Worm (Caenorhabditis elegans): ENCODE data around the gene clec-80.
"Not testable (repeated sequence)": the region's sequence is repeated elsewhere in the genome, so short reads cannot be mapped to it uniquely, and the experiment has no call there.

clec-80 gene

DNA sequence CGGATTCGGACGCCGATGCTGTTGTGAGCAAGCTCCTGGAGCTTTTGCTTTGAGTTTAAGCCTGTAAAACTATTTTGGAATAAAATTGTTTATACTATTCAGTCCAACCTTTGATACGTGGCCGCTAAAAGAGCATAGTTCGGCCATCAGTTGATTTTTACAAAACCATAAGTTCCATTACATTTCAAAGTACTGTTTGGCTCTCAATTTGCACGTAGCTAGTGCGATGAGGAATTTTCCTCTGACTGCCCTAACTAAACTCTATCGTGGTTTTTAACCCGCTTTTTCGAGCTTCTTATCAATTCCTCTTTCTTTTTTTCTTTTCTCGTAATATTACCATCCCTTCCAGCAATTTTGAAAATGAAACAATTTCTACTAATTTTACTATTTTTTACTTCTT lies at the start of gene clec-80:
Gene clec-80, plus strand, starts transcription at position 301 of the 400 bp plus-strand sequence.
- TF ChIP-seq tab-1 (GFP tag; IDR thresholded peaks at IDR 0.05): no peak
- no peak for TF ChIP-seq T22C8.4 (GFP tag; IDR thresholded peaks at IDR 0.05)
- no peak for TF ChIP-seq cog-1 (tag; optimal IDR thresholded peaks at IDR 0.05)
- no peak for TF ChIP-seq flt-1 (GFP tag; IDR thresholded peaks at IDR 0.05)
- TF ChIP-seq ztf-29 (GFP tag; IDR thresholded peaks at IDR 0.05): no peak
- TF ChIP-seq ztf-23 (GFP tag; IDR thresholded peaks at IDR 0.05): no peak
- TF ChIP-seq med-1 (GFP tag; optimal IDR thresholded peaks at IDR 0.05; ENCODE audit: insufficient read depth): no peak
- no peak for TF ChIP-seq klf-2 (GFP tag; conservative IDR thresholded peaks at IDR 0.05)
- TF ChIP-seq ref-1 (GFP tag; conservative IDR thresholded peaks at IDR 0.05): no peak

DNA sequence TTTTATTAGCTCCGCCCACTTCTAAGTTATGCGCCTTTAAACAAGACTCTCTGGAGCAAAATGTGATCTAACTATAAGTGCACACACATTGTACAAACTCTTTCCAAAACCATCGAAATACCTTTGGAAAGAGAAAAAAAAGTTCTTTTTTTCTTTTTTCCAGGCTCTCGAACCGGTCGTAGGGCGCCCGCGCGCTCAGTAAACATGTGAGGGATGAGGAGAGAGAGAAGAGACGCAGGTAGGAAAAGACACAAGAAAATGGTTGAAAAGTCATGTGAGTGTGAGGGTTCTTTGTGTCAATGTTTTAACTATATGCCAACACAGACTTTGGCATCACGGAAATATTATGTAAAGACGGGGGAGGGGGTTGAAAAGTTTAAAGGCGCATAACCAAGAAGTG lies 49.0 kb upstream of the clec-80 start:
- TF ChIP-seq T22C8.4 (GFP tag; IDR thresholded peaks at IDR 0.05) (no peak), ztf-23 (GFP tag; IDR thresholded peaks at IDR 0.05) (peak; percentile 56; the same call in 1 of the 2 replicates), flt-1 (GFP tag; IDR thresholded peaks at IDR 0.05) (0 out of 2 replicates have a peak, but pooled peaks have one; percentile 6), klf-2 (GFP tag; conservative IDR thresholded peaks at IDR 0.05) (no peak), ztf-29 (GFP tag; IDR thresholded peaks at IDR 0.05) (no peak), tab-1 (GFP tag; IDR thresholded peaks at IDR 0.05) (no peak), med-1 (GFP tag; optimal IDR thresholded peaks at IDR 0.05; ENCODE audit: insufficient read depth) (no peak), ref-1 (GFP tag; conservative IDR thresholded peaks at IDR 0.05) (no peak)

DNA sequence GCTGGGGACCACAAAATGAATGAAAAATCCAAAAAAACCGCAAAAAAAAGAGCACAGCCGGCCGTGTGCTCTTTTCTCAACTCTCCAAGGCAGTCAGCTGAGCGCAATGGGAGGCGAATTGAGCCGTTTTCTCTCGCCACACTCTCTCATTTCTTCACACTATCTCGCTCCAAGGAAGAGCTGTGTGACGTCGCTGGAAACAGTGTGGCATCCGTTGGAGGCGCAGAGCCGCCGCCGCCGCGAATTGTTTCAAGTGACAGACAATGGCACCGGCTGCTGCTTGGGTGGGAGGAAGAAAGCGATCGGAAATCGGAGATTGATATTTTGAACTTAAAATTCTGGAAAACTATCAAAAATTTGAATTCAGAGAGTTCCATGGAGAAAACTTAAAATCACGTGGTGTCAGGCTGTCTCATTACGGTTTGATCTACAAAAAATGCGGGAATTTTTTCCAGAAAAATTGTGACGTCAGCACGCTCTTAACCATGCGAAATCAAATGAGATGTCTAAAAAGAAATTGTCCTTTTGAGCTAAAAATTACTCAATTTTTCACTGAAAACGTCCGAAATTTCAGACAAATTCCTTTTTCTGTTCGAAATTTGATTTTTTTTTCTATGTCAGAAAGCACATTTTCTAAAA lies 47.4 kb upstream of the clec-80 start:
- no peak for TF ChIP-seq ref-1 (GFP tag; conservative IDR thresholded peaks at IDR 0.05)
- no peak for TF ChIP-seq med-1 (GFP tag; optimal IDR thresholded peaks at IDR 0.05; ENCODE audit: insufficient read depth)
- no peak for TF ChIP-seq ztf-23 (GFP tag; IDR thresholded peaks at IDR 0.05)
- no peak for TF ChIP-seq ztf-29 (GFP tag; IDR thresholded peaks at IDR 0.05)
- no peak for TF ChIP-seq T22C8.4 (GFP tag; IDR thresholded peaks at IDR 0.05)
- TF ChIP-seq flt-1 (GFP tag; IDR thresholded peaks at IDR 0.05): no peak
- TF ChIP-seq klf-2 (GFP tag; conservative IDR thresholded peaks at IDR 0.05): no peak
- TF ChIP-seq cog-1 (tag; optimal IDR thresholded peaks at IDR 0.05): no peak
- no peak for TF ChIP-seq tab-1 (GFP tag; IDR thresholded peaks at IDR 0.05)

DNA sequence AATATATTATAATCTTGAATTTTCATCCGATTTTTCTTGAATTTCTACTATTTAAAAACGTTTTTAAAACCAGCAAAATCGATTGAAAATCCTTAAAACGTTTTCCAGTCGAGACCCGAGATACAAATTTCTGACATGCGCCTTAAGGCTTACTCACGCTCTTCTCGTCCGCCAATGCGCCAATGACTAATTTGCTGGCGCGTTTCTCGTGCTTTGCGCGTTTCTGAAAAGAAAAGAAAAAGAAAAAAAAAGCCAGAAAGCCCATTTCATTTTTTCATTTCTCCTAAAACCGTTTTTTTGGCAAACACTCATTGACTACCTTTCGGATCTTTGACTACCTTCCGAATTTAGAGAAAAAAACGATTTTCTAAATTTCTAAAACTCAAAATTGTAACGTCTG lies 46.8 kb upstream of the clec-80 start:
- no peak for TF ChIP-seq cog-1 (tag; optimal IDR thresholded peaks at IDR 0.05)
- TF ChIP-seq tab-1 (GFP tag; IDR thresholded peaks at IDR 0.05): no peak
- no peak for TF ChIP-seq ztf-23 (GFP tag; IDR thresholded peaks at IDR 0.05)
- no peak for TF ChIP-seq ztf-29 (GFP tag; IDR thresholded peaks at IDR 0.05)
- TF ChIP-seq klf-2 (GFP tag; conservative IDR thresholded peaks at IDR 0.05): no peak
- TF ChIP-seq ref-1 (GFP tag; conservative IDR thresholded peaks at IDR 0.05): no peak
- no peak for TF ChIP-seq med-1 (GFP tag; optimal IDR thresholded peaks at IDR 0.05; ENCODE audit: insufficient read depth)
- TF ChIP-seq flt-1 (GFP tag; IDR thresholded peaks at IDR 0.05): no peak
- TF ChIP-seq T22C8.4 (GFP tag; IDR thresholded peaks at IDR 0.05): no peak

DNA sequence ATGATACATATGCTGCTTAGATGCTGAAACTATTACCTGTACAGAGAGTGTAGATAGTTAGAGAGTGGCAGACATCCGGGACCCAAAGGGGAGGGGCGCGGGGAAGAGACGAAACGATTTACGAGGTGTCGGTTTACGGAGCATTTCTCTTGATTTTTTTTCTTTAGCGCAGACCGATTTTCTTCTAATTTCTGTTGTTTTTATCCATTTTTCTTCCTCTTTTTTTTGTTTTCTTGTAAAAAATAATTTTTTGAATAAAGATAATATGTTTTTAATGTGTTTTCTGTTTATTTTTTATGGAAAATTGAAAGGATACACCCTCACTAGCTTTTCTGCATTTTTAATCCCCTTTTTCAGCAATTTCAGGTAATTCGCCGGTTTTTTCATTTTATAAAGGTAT lies 45.7 kb upstream of the clec-80 start, which contains the start of gene Y54G2A.72:
Gene Y54G2A.72, plus strand, starts transcription at position 301 of the 400 bp plus-strand sequence.
- not testable (repeated sequence) for TF ChIP-seq med-1 (GFP tag; optimal IDR thresholded peaks at IDR 0.05; ENCODE audit: insufficient read depth); tab-1 (GFP tag; IDR thresholded peaks at IDR 0.05); klf-2 (GFP tag; conservative IDR thresholded peaks at IDR 0.05)

DNA sequence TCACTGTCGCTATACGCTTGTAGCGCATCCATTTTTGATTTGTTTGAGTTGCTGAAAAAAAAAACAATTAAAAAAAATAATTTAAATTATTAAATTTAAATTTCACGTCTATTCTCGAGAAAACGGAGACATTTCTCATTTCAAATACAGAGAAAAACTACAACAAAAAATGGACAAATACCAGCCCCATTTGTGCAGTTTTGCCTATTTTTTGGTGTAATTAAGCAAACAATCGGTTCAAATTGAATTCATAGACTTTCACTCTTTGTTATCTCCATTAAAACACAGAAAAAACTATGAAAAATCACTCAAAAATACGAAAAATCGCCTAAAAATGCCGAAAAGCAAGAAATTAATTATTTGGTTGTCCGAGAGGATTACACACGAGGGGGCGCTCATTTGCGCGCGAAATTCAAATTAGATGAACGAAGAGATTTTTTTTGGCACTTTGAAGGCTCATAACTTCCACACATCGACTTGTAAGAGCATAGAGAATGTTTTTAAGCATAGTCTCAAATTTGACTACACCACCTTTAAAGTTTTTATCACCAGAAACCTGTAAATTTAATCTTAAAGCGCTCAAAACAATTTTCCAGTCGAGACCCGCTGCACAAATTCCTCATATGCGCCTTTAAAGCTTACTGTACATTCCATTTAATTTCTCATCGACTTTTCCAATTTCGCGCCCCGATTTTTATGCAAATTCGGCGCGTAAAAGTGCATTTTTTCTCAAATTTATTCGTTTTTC lies 40.6 kb upstream of the clec-80 start, which contains the start of gene Y54G2A.12:
Gene Y54G2A.12, minus strand, starts transcription at position 51 of the 748 bp plus-strand sequence.
- TF ChIP-seq ztf-29 (GFP tag; IDR thresholded peaks at IDR 0.05) (no peak), ztf-23 (GFP tag; IDR thresholded peaks at IDR 0.05) (no peak), T22C8.4 (GFP tag; IDR thresholded peaks at IDR 0.05) (no peak), med-1 (GFP tag; optimal IDR thresholded peaks at IDR 0.05; ENCODE audit: insufficient read depth) (no peak)

DNA sequence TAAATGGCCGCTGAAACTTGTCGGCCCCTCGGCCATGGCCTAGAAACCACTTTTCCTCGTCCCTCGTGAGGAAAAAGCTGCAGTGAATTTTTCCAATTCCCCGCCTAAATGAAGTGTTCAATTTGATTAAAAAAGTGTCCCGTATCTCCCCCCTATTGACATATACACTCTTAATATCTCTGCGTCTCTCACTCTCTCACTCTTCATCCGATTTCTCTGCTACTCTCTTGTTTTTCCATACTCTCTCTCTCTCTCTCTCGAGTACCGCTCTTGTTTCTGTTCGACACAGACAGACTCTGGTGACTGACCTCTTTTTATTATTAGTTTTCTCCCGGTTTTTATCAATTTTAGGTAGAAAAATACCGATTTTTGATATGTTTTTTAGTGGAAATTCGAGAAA lies 38.5 kb upstream of the clec-80 start:
- no peak for TF ChIP-seq flt-1 (GFP tag; IDR thresholded peaks at IDR 0.05)
- no peak for TF ChIP-seq tab-1 (GFP tag; IDR thresholded peaks at IDR 0.05)
- TF ChIP-seq ztf-23 (GFP tag; IDR thresholded peaks at IDR 0.05): no peak
- no peak for TF ChIP-seq cog-1 (tag; optimal IDR thresholded peaks at IDR 0.05)
- TF ChIP-seq med-1 (GFP tag; optimal IDR thresholded peaks at IDR 0.05; ENCODE audit: insufficient read depth): no peak
- no peak for TF ChIP-seq ref-1 (GFP tag; conservative IDR thresholded peaks at IDR 0.05)
- TF ChIP-seq klf-2 (GFP tag; conservative IDR thresholded peaks at IDR 0.05): no peak
- TF ChIP-seq ztf-29 (GFP tag; IDR thresholded peaks at IDR 0.05): no peak
- TF ChIP-seq T22C8.4 (GFP tag; IDR thresholded peaks at IDR 0.05): no peak

DNA sequence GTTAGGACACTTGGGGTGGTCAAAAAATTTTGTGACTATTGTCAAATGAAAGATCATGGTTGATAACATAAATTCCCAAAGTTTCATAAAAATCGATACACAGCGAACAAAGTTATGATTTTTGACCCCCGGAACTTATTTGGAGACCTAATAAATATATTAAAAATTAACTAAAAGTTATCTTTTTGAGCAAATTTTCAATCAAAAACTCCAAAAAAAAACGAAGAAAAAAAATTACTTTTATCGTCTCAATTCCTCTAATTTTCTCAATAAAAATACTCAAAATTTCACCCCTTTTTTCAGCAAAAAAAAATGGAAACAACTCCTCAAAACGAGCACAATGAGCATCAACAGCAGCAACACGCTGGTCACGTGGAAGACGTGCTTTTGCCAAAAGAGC lies 35.2 kb upstream of the clec-80 start, which contains the start of gene atln-1:
Gene atln-1, plus strand, starts transcription at position 301 of the 400 bp plus-strand sequence.
- TF ChIP-seq T22C8.4 (GFP tag; IDR thresholded peaks at IDR 0.05); klf-2 (GFP tag; conservative IDR thresholded peaks at IDR 0.05); flt-1 (GFP tag; IDR thresholded peaks at IDR 0.05): not testable (repeated sequence)

DNA sequence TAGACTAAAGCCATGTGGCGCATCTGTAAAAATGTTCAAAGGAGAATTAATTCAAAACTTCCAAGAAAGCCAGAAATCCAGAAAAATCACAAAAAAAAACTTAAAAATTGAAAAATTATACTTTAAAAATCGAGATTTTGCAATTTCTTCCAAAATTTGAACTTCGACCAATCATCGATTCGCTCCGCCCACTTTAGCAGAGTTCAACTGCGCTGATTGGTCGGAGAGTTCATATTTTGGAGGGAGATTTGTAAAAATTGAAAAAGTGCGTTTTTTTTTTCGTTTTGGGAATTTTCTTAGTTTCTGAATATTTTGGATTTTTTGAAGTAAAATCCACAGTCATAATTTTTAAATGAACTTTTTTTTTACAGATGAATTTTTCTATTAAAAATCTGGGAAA lies 29.6 kb upstream of the clec-80 start:
- TF ChIP-seq ref-1 (GFP tag; conservative IDR thresholded peaks at IDR 0.05): no peak
- no peak for TF ChIP-seq ztf-23 (GFP tag; IDR thresholded peaks at IDR 0.05)
- TF ChIP-seq flt-1 (GFP tag; IDR thresholded peaks at IDR 0.05): no peak
- TF ChIP-seq T22C8.4 (GFP tag; IDR thresholded peaks at IDR 0.05): no peak
- no peak for TF ChIP-seq klf-2 (GFP tag; conservative IDR thresholded peaks at IDR 0.05)
- no peak for TF ChIP-seq ztf-29 (GFP tag; IDR thresholded peaks at IDR 0.05)
- TF ChIP-seq cog-1 (tag; optimal IDR thresholded peaks at IDR 0.05): no peak
- no peak for TF ChIP-seq tab-1 (GFP tag; IDR thresholded peaks at IDR 0.05)
- no peak for TF ChIP-seq med-1 (GFP tag; optimal IDR thresholded peaks at IDR 0.05; ENCODE audit: insufficient read depth)
